Fruit fly (Drosophila melanogaster): Measurements from ENCODE around the gene CG5866.

DNA sequence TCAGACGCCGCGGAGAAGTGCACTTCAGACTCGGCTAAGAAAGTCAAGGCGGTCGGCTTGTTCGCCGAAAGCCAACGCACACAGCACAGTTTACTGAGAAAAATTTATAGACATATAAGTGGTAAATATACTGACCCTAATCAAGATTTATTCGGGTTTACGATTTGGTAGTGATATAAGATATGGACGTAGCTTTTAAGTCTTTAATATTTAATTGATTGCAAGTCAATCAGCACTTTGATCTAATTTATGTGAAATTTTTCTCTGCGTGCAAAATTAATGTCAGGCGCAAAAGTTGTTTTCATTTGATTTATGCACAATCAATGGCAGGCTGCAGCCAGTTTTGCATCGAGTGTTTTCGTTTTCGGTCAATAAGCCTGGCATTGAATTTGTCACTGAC, 14.9 kb downstream of the CG5866 start:
- TF ChIP-seq CG13204 (GFP tag; optimal IDR thresholded peaks at IDR 0.05), result no peak
- TF ChIP-seq CG8301 (tag; optimal IDR thresholded peaks at IDR 0.05), result peak; percentile 58
- no peak for TF ChIP-seq Snoo (tag; optimal IDR thresholded peaks at IDR 0.05)
- TF ChIP-seq rn (GFP tag; IDR thresholded peaks at IDR 0.05), result no peak
- TF ChIP-seq CG34367 (tag; optimal IDR thresholded peaks at IDR 0.05), result no peak
- TF ChIP-seq CG9948 (tag; optimal IDR thresholded peaks at IDR 0.05), result no peak
- no peak for TF ChIP-seq CG10348 (GFP tag; IDR thresholded peaks at IDR 0.05)
- peak; percentile 64 for TF ChIP-seq Ets98B (GFP tag; IDR thresholded peaks at IDR 0.05)
- peak; percentile 41 for TF ChIP-seq CG14655 (GFP tag; optimal IDR thresholded peaks at IDR 0.05)
- no peak for TF ChIP-seq CG17806 (tag; optimal IDR thresholded peaks at IDR 0.05)
- TF ChIP-seq CG32121 (GFP tag; IDR thresholded peaks at IDR 0.05), result peak; percentile 60
- no peak for TF ChIP-seq Pif1B (GFP tag; optimal IDR thresholded peaks at IDR 0.05)
- TF ChIP-seq EcR (GFP tag; optimal IDR thresholded peaks at IDR 0.05), result no peak
- no peak for TF ChIP-seq CG8159 (tag; optimal IDR thresholded peaks at IDR 0.05)

All from whole organism, pupa.